Fruit fly (Drosophila melanogaster) whole organism, embryonic: ENCODE results near the gene CG2278.

Experiments
- ATbp ChIP-seq: fragments of 200-800 bp; sonication (Bioruptor generic); optimal IDR thresholded peaks from 2 replicates; lab custom pipeline; 2017; ENCODE audit warnings: missing biosample characterization, mild to moderate bottlenecking, missing genetic modification characterization, missing genetic modification reagents
- Atf3 ChIP-seq: fragments of 200-800 bp; sonication (Bioruptor generic); optimal IDR thresholded peaks from 3 replicates; lab custom pipeline; 2016; ENCODE audit warnings: missing biosample characterization, missing genetic modification characterization
- CG10209 ChIP-seq: fragments of 200-800 bp; sonication (Bioruptor generic); optimal IDR thresholded peaks from 3 replicates; lab custom pipeline; 2017; ENCODE audit warnings: missing biosample characterization, mild to moderate bottlenecking, missing genetic modification characterization, missing genetic modification reagents
- CG10979 ChIP-seq: fragments of 200-800 bp; sonication (Bioruptor generic); optimal IDR thresholded peaks from 2 replicates; lab custom pipeline; 2018; ENCODE audit warnings: missing biosample characterization, mild to moderate bottlenecking, missing genetic modification characterization, moderate library complexity
- CG12104 ChIP-seq: fragments of 200-800 bp; sonication (Bioruptor generic); optimal IDR thresholded peaks from 3 replicates; lab custom pipeline; 2016; ENCODE audit warnings: missing biosample characterization, missing genetic modification characterization
- CG14441 ChIP-seq: fragments of 200-800 bp; sonication (Bioruptor generic); IDR thresholded peaks from 2 replicates; pipeline ENCODE4 v1.3.6; 2022; ENCODE audit warnings: missing biosample characterization, missing genetic modification characterization
- CG14710 ChIP-seq: fragments of 200-800 bp; sonication (Bioruptor generic); optimal IDR thresholded peaks from 3 replicates; lab custom pipeline; 2019; ENCODE audit warnings: missing biosample characterization, mild to moderate bottlenecking, missing genetic modification characterization, moderate library complexity
- CG15696 ChIP-seq: fragments of 200-800 bp; sonication (Bioruptor generic); optimal IDR thresholded peaks from 2 replicates; lab custom pipeline; 2019; ENCODE audit warnings: missing biosample characterization, mild to moderate bottlenecking, missing genetic modification characterization, moderate library complexity
- CG1603 ChIP-seq: fragments of 200-800 bp; sonication (Bioruptor generic); optimal IDR thresholded peaks from 2 replicates; lab custom pipeline; 2019; ENCODE audit warnings: missing biosample characterization, mild to moderate bottlenecking, missing genetic modification characterization, moderate library complexity
- CG17829 ChIP-seq: fragments of 200-800 bp; optimal IDR thresholded peaks from 2 replicates; lab custom pipeline; 2019; ENCODE audit warnings: missing biosample characterization, mild to moderate bottlenecking, missing genetic modification characterization, moderate library complexity
- CG2712 ChIP-seq: fragments of 200-800 bp; optimal IDR thresholded peaks from 3 replicates; lab custom pipeline; 2019; ENCODE audit warnings: missing biosample characterization, mild to moderate bottlenecking, missing genetic modification characterization, moderate library complexity
- CG32532 ChIP-seq: fragments of 200-800 bp; sonication (Bioruptor generic); IDR thresholded peaks from 2 replicates; pipeline ENCODE4 v1.3.6; 2022; ENCODE audit warnings: missing biosample characterization, missing genetic modification characterization
- CG34422 ChIP-seq: fragments of 200-800 bp; sonication (Bioruptor generic); IDR thresholded peaks from 3 replicates; pipeline ENCODE4 v1.3.6; 2022; ENCODE audit warnings: missing biosample characterization, missing genetic modification characterization
- CG3995 ChIP-seq: fragments of 200-800 bp; sonication (Bioruptor generic); optimal IDR thresholded peaks from 3 replicates; lab custom pipeline; 2016; ENCODE audit warnings: missing biosample characterization, missing genetic modification characterization
- CG4404 ChIP-seq: fragments of 200-800 bp; sonication (Bioruptor generic); IDR thresholded peaks from 2 replicates; pipeline ENCODE4 v1.3.6; 2022; ENCODE audit warnings: missing biosample characterization, missing genetic modification characterization
- CG4424 ChIP-seq: fragments of 200-800 bp; sonication (Bioruptor generic); optimal IDR thresholded peaks from 3 replicates; lab custom pipeline; 2016; ENCODE audit warnings: missing biosample characterization, missing genetic modification characterization
- CG6765 ChIP-seq: fragments of 200-800 bp; sonication (Bioruptor generic); optimal IDR thresholded peaks from 3 replicates; lab custom pipeline; 2017; ENCODE audit warnings: missing biosample characterization, mild to moderate bottlenecking, missing genetic modification characterization
- CG7928 ChIP-seq: fragments of 200-800 bp; sonication (Bioruptor generic); optimal IDR thresholded peaks from 2 replicates; lab custom pipeline; 2017; ENCODE audit warnings: missing biosample characterization, mild to moderate bottlenecking, missing genetic modification characterization
- CG8944 ChIP-seq: fragments of 200-800 bp; sonication (Bioruptor generic); optimal IDR thresholded peaks from 3 replicates; lab custom pipeline; 2016; ENCODE audit warnings: missing biosample characterization, missing genetic modification characterization
- CG9727 ChIP-seq: fragments of 200-800 bp; sonication (Bioruptor generic); optimal IDR thresholded peaks from 3 replicates; lab custom pipeline; 2017; ENCODE audit warnings: missing biosample characterization, mild to moderate bottlenecking, missing genetic modification characterization
- CG9876 ChIP-seq: fragments of 200-800 bp; sonication (Bioruptor generic); optimal IDR thresholded peaks from 2 replicates; lab custom pipeline; 2016; ENCODE audit warnings: missing biosample characterization, missing genetic modification characterization
- Drgx ChIP-seq: fragments of 200-800 bp; sonication (Bioruptor generic); IDR thresholded peaks from 2 replicates; pipeline ENCODE4 v1.3.6; 2022; ENCODE audit warnings: missing biosample characterization, missing genetic modification characterization
- E2f1 ChIP-seq: fragments of 200-800 bp; sonication (Bioruptor generic); IDR thresholded peaks from 2 replicates; pipeline ENCODE4 v1.3.6; 2022; ENCODE audit warnings: missing biosample characterization, missing genetic modification characterization
- Ets65A ChIP-seq: fragments of 200-800 bp; sonication (Bioruptor generic); peaks from one replicate; lab custom pipeline; 2016; ENCODE audit warnings: missing biosample characterization, missing genetic modification characterization
- GATAe ChIP-seq: fragments of 200-800 bp; sonication (Bioruptor generic); conservative IDR thresholded peaks from 2 replicates; pipeline ENCODE4 v1.3.6; 2022; ENCODE audit warnings: missing biosample characterization, missing genetic modification characterization
- Hsf ChIP-seq: fragments of 200-800 bp; sonication (Bioruptor generic); optimal IDR thresholded peaks from 3 replicates; lab custom pipeline; 2016; ENCODE audit warnings: missing biosample characterization, missing genetic modification characterization
- Rfx ChIP-seq: fragments of 200-800 bp; sonication (Bioruptor generic); IDR thresholded peaks from 2 replicates; pipeline ENCODE4 v1.3.6; 2022; ENCODE audit warnings: missing biosample characterization, missing genetic modification characterization
- ara ChIP-seq: fragments of 200-800 bp; sonication (Bioruptor generic); IDR thresholded peaks from 2 replicates; pipeline ENCODE4 v1.3.6; 2022; ENCODE audit warnings: missing biosample characterization, missing genetic modification characterization
- bab2 ChIP-seq: fragments of 200-800 bp; sonication (Bioruptor generic); optimal IDR thresholded peaks from 2 replicates; lab custom pipeline; 2016; ENCODE audit warnings: missing biosample characterization, missing genetic modification characterization
- chinmo ChIP-seq: fragments of 200-800 bp; sonication (Bioruptor generic); IDR thresholded peaks from 4 replicates; pipeline ENCODE4 v1.3.6; 2022; ENCODE audit warnings: missing biosample characterization, missing genetic modification characterization; ENCODE audit not compliant: partially characterized antibody
- ci ChIP-seq: fragments of 200-800 bp; sonication (Bioruptor generic); IDR thresholded peaks from 3 replicates; pipeline ENCODE4 v1.3.6; 2022; ENCODE audit warnings: missing biosample characterization, missing genetic modification characterization
- cwo ChIP-seq: fragments of 200-800 bp; sonication (Bioruptor generic); optimal IDR thresholded peaks from 3 replicates; lab custom pipeline; 2017; ENCODE audit warnings: missing biosample characterization, missing genetic modification characterization, mild to moderate bottlenecking, moderate library complexity, missing genetic modification reagents
- dysf ChIP-seq: fragments of 200-800 bp; sonication (Bioruptor generic); IDR thresholded peaks from 3 replicates; pipeline ENCODE4 v1.3.6; 2022; ENCODE audit warnings: missing biosample characterization, missing genetic modification characterization
- fd96Cb ChIP-seq: fragments of 200-800 bp; sonication (Bioruptor generic); optimal IDR thresholded peaks from 2 replicates; lab custom pipeline; 2018; ENCODE audit warnings: missing biosample characterization, mild to moderate bottlenecking, missing genetic modification characterization, moderate library complexity
- gcm2 ChIP-seq: fragments of 200-800 bp; sonication (Bioruptor generic); optimal IDR thresholded peaks from 2 replicates; lab custom pipeline; 2016; ENCODE audit warnings: missing biosample characterization, missing genetic modification characterization
- gem ChIP-seq: fragments of 200-800 bp; sonication (Bioruptor generic); optimal IDR thresholded peaks from 2 replicates; lab custom pipeline; 2019; ENCODE audit warnings: missing biosample characterization, mild to moderate bottlenecking, missing genetic modification characterization, moderate library complexity
- klu ChIP-seq: fragments of 200-800 bp; sonication (Bioruptor generic); IDR thresholded peaks from 2 replicates; pipeline ENCODE4 v1.3.6; 2022; ENCODE audit warnings: missing biosample characterization, missing genetic modification characterization
- knrl ChIP-seq: fragments of 200-800 bp; sonication (Bioruptor generic); IDR thresholded peaks from 3 replicates; pipeline ENCODE4 v1.3.6; 2022; ENCODE audit warnings: missing biosample characterization, missing genetic modification characterization; ENCODE audit not compliant: partially characterized antibody
- lola ChIP-seq, 3 experiments: fragments of >200 bp in 2 of 3; fragments of 200-800 bp in 1 of 3; sonication (Bioruptor generic) in 1 of 3; optimal IDR thresholded peaks; 2 replicates each; lab custom pipeline; 2017 to 2019; ENCODE audit warnings: missing biosample characterization in 3 of 3, missing genetic modification characterization in 3 of 3, mild to moderate bottlenecking in 1 of 3, moderate library complexity in 1 of 3
- mam ChIP-seq: fragments of 200-800 bp; sonication (Bioruptor generic); optimal IDR thresholded peaks from 3 replicates; lab custom pipeline; 2016; ENCODE audit warnings: missing biosample characterization, missing genetic modification characterization
- nom ChIP-seq: fragments of 200-800 bp; sonication (Bioruptor generic); optimal IDR thresholded peaks from 2 replicates; lab custom pipeline; 2017; ENCODE audit warnings: missing biosample characterization, missing genetic modification characterization, mild to moderate bottlenecking, moderate library complexity, missing genetic modification reagents
- onecut ChIP-seq: fragments of 200-800 bp; sonication (Bioruptor generic); IDR thresholded peaks from 2 replicates; pipeline ENCODE4 v1.3.6; 2022; ENCODE audit warnings: missing biosample characterization, missing genetic modification characterization
- row ChIP-seq: fragments of 200-800 bp; sonication (Bioruptor generic); IDR thresholded peaks from 3 replicates; pipeline ENCODE4 v1.3.6; 2022; ENCODE audit warnings: missing biosample characterization, missing genetic modification characterization
- sd ChIP-seq: fragments of 200-800 bp; sonication (Bioruptor generic); optimal IDR thresholded peaks from 3 replicates; lab custom pipeline; 2018; ENCODE audit warnings: missing biosample characterization, mild to moderate bottlenecking, missing genetic modification characterization, moderate library complexity
- sens ChIP-seq: fragments of 200-800 bp; sonication (Bioruptor generic); peaks from one replicate; lab custom pipeline; 2016; ENCODE audit warnings: missing biosample characterization, missing genetic modification characterization
- tin ChIP-seq: fragments of 200-800 bp; sonication (Bioruptor generic); optimal IDR thresholded peaks from 3 replicates; lab custom pipeline; 2016; ENCODE audit warnings: missing biosample characterization, missing genetic modification characterization
- unpg ChIP-seq: fragments of 200-800 bp; sonication (Bioruptor generic); optimal IDR thresholded peaks from 3 replicates; lab custom pipeline; 2018; ENCODE audit warnings: missing biosample characterization, mild to moderate bottlenecking, missing genetic modification characterization, moderate library complexity

Gene CG2278

DNA sequence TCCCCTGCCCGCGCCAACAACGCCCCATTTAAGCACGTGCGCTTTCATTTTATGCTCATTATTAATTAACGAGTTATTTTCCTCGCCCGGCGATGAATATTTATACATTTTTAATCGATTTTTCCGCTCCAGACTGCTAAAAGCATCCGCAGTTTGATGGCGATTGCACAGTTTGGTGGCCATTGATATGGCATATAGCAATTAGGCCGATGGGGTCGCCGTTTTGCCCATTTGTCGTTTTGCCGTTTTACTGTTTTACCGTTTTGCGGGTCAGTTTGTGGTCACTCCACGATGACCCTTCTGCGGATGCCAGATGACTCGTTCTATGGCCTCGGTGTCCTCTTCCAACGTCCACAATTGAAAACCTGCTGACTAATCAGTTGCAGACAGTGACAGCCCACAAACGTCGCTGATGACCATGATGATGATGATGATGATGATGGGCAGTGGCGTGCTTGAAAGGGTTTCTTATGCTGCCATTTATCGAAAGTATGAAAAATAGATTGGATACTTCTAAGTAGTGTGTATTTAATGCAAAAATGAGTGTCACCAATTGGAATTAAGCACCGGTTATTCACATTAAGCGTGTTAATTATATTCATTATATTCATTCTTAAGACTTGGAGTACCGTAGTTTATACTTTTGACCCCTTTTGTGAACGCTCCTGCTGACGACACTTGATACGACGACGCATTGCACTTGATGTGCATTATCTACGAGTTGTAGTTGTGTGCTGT is 41.8 kb upstream of the CG2278 start (continued):
- TF ChIP-seq GATAe (GFP tag; lab: Robert Waterston, UW), result no peak
- no peak for TF ChIP-seq bab2
- TF ChIP-seq CG14710 (tag; lab: Kevin White, UChicago), result peak; percentile 9
- no peak for TF ChIP-seq CG12104 (GFP tag; lab: Kevin White, UChicago)
- TF ChIP-seq ara (GFP tag; lab: Robert Waterston, UW), result 0 out of 2 replicates have a peak, but pooled peaks have one; percentile 5
- 0 out of 2 replicates have a peak, but pooled peaks have one; percentile 39 for TF ChIP-seq Drgx (GFP tag; lab: Robert Waterston, UW)
- TF ChIP-seq row, result 0 out of 3 replicates have a peak, but pooled peaks have one; percentile 21
- no peak for TF ChIP-seq CG3995 (GFP tag; lab: Kevin White, UChicago)
- TF ChIP-seq CG15696 (tag; lab: Kevin White, UChicago), result peak; percentile 48
- peak; percentile 48 for TF ChIP-seq sens
- TF ChIP-seq Atf3 (GFP tag; lab: Kevin White, UChicago), result no peak
- TF ChIP-seq CG4404, result no peak
- TF ChIP-seq CG8944 (GFP tag; lab: Kevin White, UChicago), result no peak
- TF ChIP-seq CG1603 (tag; lab: Kevin White, UChicago), result peak; percentile 21
- TF ChIP-seq gcm2, result no peak
- TF ChIP-seq CG10979, result peak; percentile 46
- peak; percentile 11 for TF ChIP-seq gem (tag; lab: Kevin White, UChicago)
- TF ChIP-seq Hsf, result no peak
- TF ChIP-seq CG7928 (GFP tag; lab: Kevin White, UChicago), result no peak
- no peak for TF ChIP-seq CG9876 (GFP tag; lab: Kevin White, UChicago)
- TF ChIP-seq chinmo (GFP tag; lab: Robert Waterston, UW), result no peak

DNA sequence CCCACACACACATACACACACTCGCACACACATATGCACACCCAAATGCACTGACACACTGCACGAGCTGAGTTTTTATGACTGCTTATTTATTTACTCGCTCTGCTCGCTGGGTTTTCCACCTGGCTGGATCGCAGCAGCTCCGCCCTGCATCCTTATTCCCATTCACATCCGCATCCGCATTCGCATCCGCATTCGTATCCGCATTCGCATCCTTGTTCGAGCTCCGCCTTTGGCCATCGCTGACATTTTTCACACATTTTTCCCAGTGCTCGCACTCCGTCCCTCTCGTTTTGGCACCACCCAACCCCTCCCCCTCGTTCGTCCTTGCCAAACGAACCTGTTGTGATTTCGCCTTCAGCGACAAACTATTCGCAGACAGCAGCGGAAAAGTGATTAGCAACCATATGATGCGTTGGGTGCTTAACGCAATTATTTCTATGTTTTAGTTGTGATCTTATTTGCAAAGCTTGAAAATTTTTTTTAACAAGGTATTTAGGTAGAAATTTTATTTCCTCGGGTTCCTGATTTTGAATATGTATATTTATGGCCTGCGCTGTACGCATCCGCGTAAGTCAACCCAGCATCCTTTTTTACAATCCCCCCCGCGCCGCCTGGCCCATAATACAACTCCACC is 41.1 kb upstream of the CG2278 start:
- 0 out of 3 replicates have a peak, but pooled peaks have one; percentile 33 for TF ChIP-seq ci
- peak; percentile 68 for TF ChIP-seq Ets65A (GFP tag; lab: Kevin White, UChicago)
- peak; percentile 68 for TF ChIP-seq nom
- 0 out of 2 replicates have a peak, but pooled peaks have one; percentile 26 for TF ChIP-seq CG32532 (GFP tag; lab: Robert Waterston, UW)
- no peak for TF ChIP-seq ATbp (GFP tag; lab: Kevin White, UChicago)
- no peak for TF ChIP-seq CG6765 (GFP tag; lab: Kevin White, UChicago)
- peak; percentile 48 for TF ChIP-seq CG9727 (GFP tag; lab: Kevin White, UChicago)
- TF ChIP-seq Rfx (GFP tag; lab: Robert Waterston, UW), result peak; percentile 33; the same call in 1 of the 2 replicates
- peak; percentile 13 for TF ChIP-seq cwo (GFP tag; lab: Kevin White, UChicago)
- peak; percentile 2 for TF ChIP-seq CG17829
- TF ChIP-seq onecut (GFP tag; lab: Robert Waterston, UW), result peak; percentile 34
- peak; percentile 42; the same call in 1 of the 3 replicates for TF ChIP-seq CG34422 (GFP tag; lab: Robert Waterston, UW)
- no peak for TF ChIP-seq mam
- peak in 1 of 3 experiments; percentile 9 for TF ChIP-seq lola (GFP tag; optimal IDR thresholded peaks at IDR 0.05; lab: Kevin White, UChicago)
- TF ChIP-seq fd96Cb (tag; lab: Kevin White, UChicago), result no peak
- 0 out of 2 replicates have a peak, but pooled peaks have one; percentile 27 for TF ChIP-seq CG14441 (GFP tag; lab: Robert Waterston, UW)
- peak; percentile 11 for TF ChIP-seq unpg (GFP tag; lab: Kevin White, UChicago)
- peak; percentile 6 for TF ChIP-seq CG14710 (tag; lab: Kevin White, UChicago)
- peak; percentile 2 for TF ChIP-seq CG10209
- peak; percentile 62; the same call in 1 of the 2 replicates for TF ChIP-seq Drgx (GFP tag; lab: Robert Waterston, UW)
- TF ChIP-seq CG4404, result peak; percentile 50
- no peak for TF ChIP-seq knrl
- peak; percentile 5 for TF ChIP-seq CG4424 (GFP tag; lab: Kevin White, UChicago)
- no peak for TF ChIP-seq klu (GFP tag; lab: Robert Waterston, UW)
- TF ChIP-seq sd (tag; lab: Kevin White, UChicago), result no peak
- no peak for TF ChIP-seq E2f1 (GFP tag; lab: Robert Waterston, UW)
- peak; percentile 0 for TF ChIP-seq tin (GFP tag; lab: Kevin White, UChicago)
- TF ChIP-seq CG2712 (tag; lab: Kevin White, UChicago), result peak; percentile 37
- 0 out of 3 replicates have a peak, but pooled peaks have one; percentile 33 for TF ChIP-seq dysf (GFP tag; lab: Robert Waterston, UW)
